Worm (Caenorhabditis elegans) whole organism, early embryonic: ENCODE data around the gene Y57A10B.7.

Experiments used
- B0310.2 ChIP-seq: sonication (generic microtip); optimal IDR thresholded peaks from 2 replicates; lab custom pipeline; 2016; ENCODE audit warnings: mild to moderate bottlenecking, missing genetic modification characterization, missing compliant biosample characterization
- ama-1 ChIP-seq: fragments of 150-350 bp; optimal IDR thresholded peaks from 2 replicates; lab custom pipeline; 2014
- ceh-13 ChIP-seq: fragments of 200-800 bp; sonication (Bioruptor generic); optimal IDR thresholded peaks from 2 replicates; lab custom pipeline; 2018; ENCODE audit warnings: mild to moderate bottlenecking, missing genetic modification characterization, missing compliant biosample characterization
- ets-7 ChIP-seq: sonication (generic microtip); optimal IDR thresholded peaks from 2 replicates; lab custom pipeline; 2016; ENCODE audit warnings: missing genotype, missing genetic modification characterization, missing compliant biosample characterization
- flt-1 ChIP-seq: fragments of 200-800 bp; sonication (Bioruptor generic); IDR thresholded peaks from 2 replicates; pipeline ENCODE4 v1.3.6; 2022; ENCODE audit warnings: missing genetic modification characterization, missing compliant biosample characterization
- hmbx-1 ChIP-seq: sonication (generic microtip); optimal IDR thresholded peaks from 2 replicates; lab custom pipeline; 2016; ENCODE audit warnings: mild to moderate bottlenecking, missing genetic modification characterization, missing compliant biosample characterization
- hnd-1 ChIP-seq: sonication (generic microtip); optimal IDR thresholded peaks from 2 replicates; lab custom pipeline; 2016; ENCODE audit warnings: missing genetic modification characterization, missing compliant biosample characterization
- pes-1 ChIP-seq: fragments of 200-800 bp; sonication (Bioruptor generic); IDR thresholded peaks from 2 replicates; pipeline ENCODE4 v1.3.6; 2022; ENCODE audit warnings: missing genetic modification reagents, missing genetic modification characterization, missing compliant biosample characterization
- scrt-1 ChIP-seq: fragments of 200-800 bp; sonication (Bioruptor generic); IDR thresholded peaks from 2 replicates; pipeline ENCODE4 v1.3.6; 2022; ENCODE audit warnings: missing genetic modification characterization, missing compliant biosample characterization
- tbx-11 ChIP-seq: fragments of 200-800 bp; sonication (Bioruptor generic); IDR thresholded peaks from 2 replicates; pipeline ENCODE4 v1.3.6; 2022; ENCODE audit warnings: missing genetic modification characterization, missing compliant biosample characterization
- tbx-37 ChIP-seq: fragments of 200-800 bp; sonication (Bioruptor generic); conservative IDR thresholded peaks from 2 replicates; pipeline ENCODE4 v1.3.6; 2022; ENCODE audit warnings: missing genetic modification reagents, missing genetic modification characterization, missing compliant biosample characterization
- tra-4 ChIP-seq: sonication (generic microtip); optimal IDR thresholded peaks from 2 replicates; lab custom pipeline; 2017; ENCODE audit warnings: missing genetic modification characterization, missing compliant biosample characterization

- no peak for TF ChIP-seq scrt-1 (GFP tag; lab: Robert Waterston, UW)
- no peak for TF ChIP-seq pes-1 (GFP tag; lab: Robert Waterston, UW)
- TF ChIP-seq ama-1 (lab: Kevin White, UChicago), result no peak
- no peak for TF ChIP-seq flt-1 (GFP tag; lab: Robert Waterston, UW)
- no peak for TF ChIP-seq tbx-37 (GFP tag; lab: Robert Waterston, UW)
- TF ChIP-seq B0310.2 (tag; lab: Kevin White, UChicago), result no peak
- no peak for TF ChIP-seq hmbx-1
- no peak for TF ChIP-seq ceh-13
- no peak for TF ChIP-seq tbx-11 (GFP tag; lab: Robert Waterston, UW)
- no peak for TF ChIP-seq hnd-1 (tag; lab: Kevin White, UChicago)
- no peak for TF ChIP-seq tra-4 (tag; lab: Kevin White, UChicago)
- TF ChIP-seq ets-7 (tag; lab: Kevin White, UChicago), result no peak
Observed at ce11 chrII:12410107-12410506, 16.5 kb upstream of the Y57A10B.7 start, which contains the start of gene F57G9.3.
